Fruit fly (Drosophila melanogaster) whole organism, embryonic: Measurements from ENCODE around the gene mv.

ENCODE experiments used
- CG10654 ChIP-seq: fragments of 200-800 bp; sonication (Bioruptor generic); optimal IDR thresholded peaks from 2 replicates; lab custom pipeline; 2016; ENCODE audit warnings: missing biosample characterization, missing genetic modification characterization
- CG14667 ChIP-seq: fragments of 200-800 bp; sonication (Bioruptor generic); IDR thresholded peaks from 2 replicates; pipeline ENCODE4 v1.3.6; 2022; ENCODE audit warnings: missing biosample characterization, missing genetic modification characterization
- CG2889 ChIP-seq: fragments of 200-800 bp; sonication (Bioruptor generic); IDR thresholded peaks from 3 replicates; pipeline ENCODE4 v1.3.6; 2022; ENCODE audit warnings: missing biosample characterization, missing genetic modification characterization
- Xrp1 ChIP-seq: fragments of 200-800 bp; sonication (Bioruptor generic); IDR thresholded peaks from 2 replicates; pipeline ENCODE4 v1.3.6; 2022; ENCODE audit warnings: missing biosample characterization, missing genetic modification characterization
- ftz-f1 ChIP-seq: fragments of 200-800 bp; sonication (Bioruptor generic); optimal IDR thresholded peaks from 2 replicates; lab custom pipeline; 2016; ENCODE audit warnings: missing biosample characterization, missing genetic modification characterization
- gem ChIP-seq: fragments of 200-800 bp; sonication (Bioruptor generic); optimal IDR thresholded peaks from 2 replicates; lab custom pipeline; 2019; ENCODE audit warnings: missing biosample characterization, mild to moderate bottlenecking, missing genetic modification characterization, moderate library complexity
- run ChIP-seq: fragments of 200-800 bp; sonication (Bioruptor generic); optimal IDR thresholded peaks from 3 replicates; lab custom pipeline; 2018; ENCODE audit warnings: missing biosample characterization, mild to moderate bottlenecking, missing genetic modification characterization
- sc ChIP-seq, 3 experiments: fragments of >200 bp in 2 of 3; fragments of 200-800 bp in 1 of 3; sonication (Bioruptor generic) in 1 of 3; optimal IDR thresholded peaks; 2 replicates in 2 of 3; 3 replicates in 1 of 3; lab custom pipeline; 2017; ENCODE audit warnings: mild to moderate bottlenecking in 1 of 3, missing biosample characterization in 1 of 3, missing genetic modification characterization in 1 of 3, missing genetic modification reagents in 1 of 3
- tll ChIP-seq, 2 experiments: fragments of 200-800 bp in 1 of 2; fragments of >200 bp in 1 of 2; sonication (Bioruptor generic) in 1 of 2; optimal IDR thresholded peaks; 2 replicates each; lab custom pipeline; 2017 to 2019; ENCODE audit warnings: missing biosample characterization in 2 of 2, missing genetic modification characterization in 2 of 2, mild to moderate bottlenecking in 1 of 2, moderate library complexity in 1 of 2
- ttk ChIP-seq: fragments of 200-800 bp; sonication (Bioruptor generic); IDR thresholded peaks from 2 replicates; pipeline ENCODE4 v2.1.2; 2022; ENCODE audit warnings: missing biosample characterization, missing genetic modification characterization
- usp ChIP-seq: fragments of >200 bp; optimal IDR thresholded peaks from 2 replicates; lab custom pipeline; 2017; ENCODE audit warnings: missing biosample characterization, missing genetic modification characterization

DNA sequence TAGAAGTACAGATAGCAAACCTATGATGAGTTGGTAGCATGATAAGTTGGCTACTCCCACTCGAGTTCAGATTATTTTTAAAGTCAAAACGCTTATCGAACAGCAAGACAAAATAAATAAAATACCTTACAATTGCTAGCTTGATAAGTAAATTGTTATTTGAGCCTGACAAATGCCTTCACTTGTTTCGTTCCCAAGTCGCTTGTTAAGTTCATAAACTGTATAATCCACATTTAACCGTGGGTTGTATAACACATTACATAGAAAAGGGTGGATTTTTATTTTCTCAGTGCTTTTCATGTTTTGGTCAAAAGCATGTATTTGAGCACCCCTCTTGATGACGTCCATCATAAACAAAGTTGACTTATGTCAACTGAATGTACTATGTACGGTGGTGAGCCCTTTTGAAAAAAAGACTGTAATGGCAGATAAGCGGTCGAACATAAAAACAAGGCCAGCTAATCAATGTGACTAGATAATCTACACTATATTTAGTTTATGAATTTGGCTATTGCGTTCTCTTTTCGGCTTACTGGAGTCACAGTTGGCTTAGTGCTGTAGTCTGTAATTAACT lies 4.9 kb upstream of the mv start:
- no peak for TF ChIP-seq sc (optimal IDR thresholded peaks at IDR 0.05; lab: Kevin White, UChicago)
- TF ChIP-seq sc (GFP tag; optimal IDR thresholded peaks at IDR 0.05; lab: Kevin White, UChicago) = no peak
- no peak for TF ChIP-seq gem (tag; lab: Kevin White, UChicago)
- no peak for TF ChIP-seq ftz-f1 (GFP tag; lab: Kevin White, UChicago)
- TF ChIP-seq run (tag; lab: Kevin White, UChicago) = no peak
- no peak for TF ChIP-seq CG10654
- TF ChIP-seq CG14667 (GFP tag; lab: Robert Waterston, UW) = no peak
- no peak for TF ChIP-seq tll (GFP tag; optimal IDR thresholded peaks at IDR 0.05; lab: Kevin White, UChicago)
- TF ChIP-seq ttk (GFP tag; lab: Robert Waterston, UW) = no peak
- no peak for TF ChIP-seq CG2889 (GFP tag; lab: Robert Waterston, UW)
- TF ChIP-seq Xrp1 (GFP tag; lab: Robert Waterston, UW) = no peak
- no peak for TF ChIP-seq usp
